Fruit fly (Drosophila melanogaster) whole organism, embryonic: ENCODE results near the gene CG31445.
A peak's percentile ranks its signal among the peaks of the same experiment; 100 is the strongest.

Experiments
- Bgb ChIP-seq: fragments of 200-800 bp; sonication (Bioruptor generic); IDR thresholded peaks from 2 replicates; pipeline ENCODE4 v1.3.6; 2022; ENCODE audit warnings: missing biosample characterization, missing genetic modification characterization; ENCODE audit not compliant: partially characterized antibody
- Blimp-1 ChIP-seq: fragments of 200-800 bp; sonication (Bioruptor generic); optimal IDR thresholded peaks from 3 replicates; lab custom pipeline; 2018; ENCODE audit warnings: missing biosample characterization, missing genetic modification characterization, mild to moderate bottlenecking, moderate library complexity, missing genetic modification reagents
- CG11695 ChIP-seq: fragments of 200-800 bp; sonication (Bioruptor generic); IDR thresholded peaks from 3 replicates; pipeline ENCODE4 v1.3.6; 2022; ENCODE audit warnings: missing biosample characterization, missing genetic modification characterization
- CG12219 ChIP-seq: fragments of 200-800 bp; sonication (Bioruptor generic); optimal IDR thresholded peaks from 3 replicates; lab custom pipeline; 2018; ENCODE audit warnings: missing biosample characterization, mild to moderate bottlenecking, missing genetic modification characterization
- CG12391 ChIP-seq: fragments of 200-800 bp; sonication (Bioruptor generic); optimal IDR thresholded peaks from 3 replicates; lab custom pipeline; 2018; ENCODE audit warnings: missing biosample characterization, mild to moderate bottlenecking, missing genetic modification characterization, moderate library complexity
- CG14965 ChIP-seq: fragments of 200-800 bp; sonication (Bioruptor generic); optimal IDR thresholded peaks from 2 replicates; lab custom pipeline; 2016; ENCODE audit warnings: missing biosample characterization, missing genetic modification characterization, borderline replicate concordance
- CG15479 ChIP-seq: fragments of 200-800 bp; sonication (Bioruptor generic); optimal IDR thresholded peaks from 3 replicates; lab custom pipeline; 2019; ENCODE audit warnings: missing biosample characterization, mild to moderate bottlenecking, missing genetic modification characterization, moderate library complexity
- CG16813 ChIP-seq: fragments of 200-800 bp; sonication (Bioruptor generic); IDR thresholded peaks from 3 replicates; pipeline ENCODE4 v1.3.6; 2022; ENCODE audit warnings: missing biosample characterization, missing genetic modification characterization; ENCODE audit not compliant: partially characterized antibody
- CG18764 ChIP-seq: fragments of 200-800 bp; sonication (Bioruptor generic); optimal IDR thresholded peaks from 3 replicates; lab custom pipeline; 2016; ENCODE audit warnings: missing biosample characterization, missing genetic modification characterization
- CG2116 ChIP-seq: fragments of 200-800 bp; sonication (Bioruptor generic); optimal IDR thresholded peaks from 3 replicates; lab custom pipeline; 2018; ENCODE audit warnings: missing biosample characterization, mild to moderate bottlenecking, missing genetic modification characterization
- CG2712 ChIP-seq: fragments of 200-800 bp; optimal IDR thresholded peaks from 3 replicates; lab custom pipeline; 2019; ENCODE audit warnings: missing biosample characterization, mild to moderate bottlenecking, missing genetic modification characterization, moderate library complexity
- CG31388 ChIP-seq: fragments of 200-800 bp; sonication (Bioruptor generic); optimal IDR thresholded peaks from 2 replicates; lab custom pipeline; 2016; ENCODE audit warnings: missing biosample characterization, missing genetic modification characterization
- CG3407 ChIP-seq: fragments of 200-800 bp; sonication (Bioruptor generic); optimal IDR thresholded peaks from 2 replicates; lab custom pipeline; 2018; ENCODE audit warnings: missing biosample characterization, mild to moderate bottlenecking, missing genetic modification characterization
- CG34422 ChIP-seq: fragments of 200-800 bp; sonication (Bioruptor generic); IDR thresholded peaks from 3 replicates; pipeline ENCODE4 v1.3.6; 2022; ENCODE audit warnings: missing biosample characterization, missing genetic modification characterization
- CG4404 ChIP-seq: fragments of 200-800 bp; sonication (Bioruptor generic); IDR thresholded peaks from 2 replicates; pipeline ENCODE4 v1.3.6; 2022; ENCODE audit warnings: missing biosample characterization, missing genetic modification characterization
- CG4617 ChIP-seq: fragments of 200-800 bp; sonication (Bioruptor generic); optimal IDR thresholded peaks from 3 replicates; lab custom pipeline; 2016; ENCODE audit warnings: missing biosample characterization, missing genetic modification characterization, borderline replicate concordance
- CG6254 ChIP-seq: fragments of 200-800 bp; sonication (Bioruptor generic); optimal IDR thresholded peaks from 3 replicates; lab custom pipeline; 2017; ENCODE audit warnings: mild to moderate bottlenecking, missing biosample characterization, missing genetic modification reagents, missing genetic modification characterization
- CG6683 ChIP-seq: fragments of 200-800 bp; sonication (Bioruptor generic); optimal IDR thresholded peaks from 2 replicates; lab custom pipeline; 2017; ENCODE audit warnings: missing biosample characterization, mild to moderate bottlenecking, missing genetic modification characterization, missing genetic modification reagents
- CG6765 ChIP-seq: fragments of 200-800 bp; sonication (Bioruptor generic); optimal IDR thresholded peaks from 3 replicates; lab custom pipeline; 2017; ENCODE audit warnings: missing biosample characterization, mild to moderate bottlenecking, missing genetic modification characterization
- CG8478 ChIP-seq: fragments of >200 bp; optimal IDR thresholded peaks from 2 replicates; lab custom pipeline; 2018
- CG9817 ChIP-seq: fragments of 200-800 bp; sonication (Bioruptor generic); optimal IDR thresholded peaks from 2 replicates; lab custom pipeline; 2018; ENCODE audit warnings: missing biosample characterization, mild to moderate bottlenecking, missing genetic modification characterization, moderate library complexity
- D19B ChIP-seq: fragments of 200-800 bp; sonication (Bioruptor generic); optimal IDR thresholded peaks from 2 replicates; lab custom pipeline; 2017; ENCODE audit warnings: missing biosample characterization, mild to moderate bottlenecking, missing genetic modification characterization
- Dll ChIP-seq: fragments of 200-800 bp; sonication (Bioruptor generic); IDR thresholded peaks from 4 replicates; pipeline ENCODE4 v1.3.6; 2022; ENCODE audit warnings: missing biosample characterization, missing genetic modification characterization; ENCODE audit not compliant: partially characterized antibody
- Fer1 ChIP-seq: fragments of 200-800 bp; sonication (Bioruptor generic); optimal IDR thresholded peaks from 2 replicates; lab custom pipeline; 2017; ENCODE audit warnings: missing biosample characterization, mild to moderate bottlenecking, missing genetic modification characterization
- H15 ChIP-seq: fragments of 200-800 bp; sonication (Bioruptor generic); IDR thresholded peaks from 3 replicates; pipeline ENCODE4 v1.3.6; 2022; ENCODE audit warnings: missing biosample characterization, missing genetic modification characterization
- Hsf ChIP-seq: fragments of 200-800 bp; sonication (Bioruptor generic); optimal IDR thresholded peaks from 3 replicates; lab custom pipeline; 2016; ENCODE audit warnings: missing biosample characterization, missing genetic modification characterization
- Lhr ChIP-seq: fragments of 200-800 bp; sonication (Bioruptor generic); optimal IDR thresholded peaks from 3 replicates; lab custom pipeline; 2017; ENCODE audit warnings: mild to moderate bottlenecking, missing biosample characterization, missing genetic modification reagents, missing genetic modification characterization
- Nf-YC ChIP-seq: fragments of 200-800 bp; optimal IDR thresholded peaks from 3 replicates; lab custom pipeline; 2019; ENCODE audit warnings: missing biosample characterization, mild to moderate bottlenecking, missing genetic modification characterization, moderate library complexity
- TFAM ChIP-seq: fragments of 200-800 bp; sonication (Bioruptor generic); optimal IDR thresholded peaks from 2 replicates; lab custom pipeline; 2017; ENCODE audit warnings: missing biosample characterization, missing genetic modification characterization, inconsistent platforms
- bbx ChIP-seq: fragments of 200-800 bp; sonication (Bioruptor generic); IDR thresholded peaks from 2 replicates; pipeline ENCODE4 v1.3.6; 2022; ENCODE audit warnings: missing biosample characterization, missing genetic modification characterization; ENCODE audit not compliant: partially characterized antibody
- cas ChIP-seq: fragments of 200-800 bp; sonication (Bioruptor generic); IDR thresholded peaks from 2 replicates; pipeline ENCODE4 v1.3.6; 2022; ENCODE audit warnings: missing biosample characterization, missing genetic modification characterization
- chif ChIP-seq, 2 experiments: fragments of 200-800 bp; sonication (Bioruptor generic); optimal IDR thresholded peaks; 3 replicates each; lab custom pipeline; 2016; ENCODE audit warnings: missing biosample characterization in 2 of 2, missing genetic modification characterization in 2 of 2
- emc ChIP-seq: fragments of 200-800 bp; sonication (Bioruptor generic); optimal IDR thresholded peaks from 2 replicates; lab custom pipeline; 2016; ENCODE audit warnings: missing biosample characterization, missing genetic modification characterization
- hb ChIP-seq: fragments of 200-800 bp; sonication (Bioruptor generic); IDR thresholded peaks from 3 replicates; pipeline ENCODE4 v1.3.6; 2022; ENCODE audit warnings: missing biosample characterization, missing genetic modification characterization; ENCODE audit not compliant: partially characterized antibody
- kay ChIP-seq: fragments of 200-800 bp; sonication (Bioruptor generic); optimal IDR thresholded peaks from 2 replicates; lab custom pipeline; 2016; ENCODE audit warnings: missing biosample characterization, missing genetic modification characterization
- mld ChIP-seq: fragments of 200-800 bp; sonication (Bioruptor generic); IDR thresholded peaks from 3 replicates; pipeline ENCODE4 v1.3.6; 2022; ENCODE audit warnings: missing biosample characterization, missing genetic modification characterization; ENCODE audit not compliant: partially characterized antibody
- odd ChIP-seq: fragments of 200-800 bp; sonication (Bioruptor generic); optimal IDR thresholded peaks from 2 replicates; lab custom pipeline; 2017; ENCODE audit warnings: missing biosample characterization, mild to moderate bottlenecking, missing genetic modification characterization
- pho ChIP-seq: fragments of 200-800 bp; sonication (Bioruptor generic); optimal IDR thresholded peaks from 2 replicates; lab custom pipeline; 2016; ENCODE audit warnings: missing biosample characterization, missing genetic modification characterization
- pzg ChIP-seq: fragments of 200-800 bp; sonication (Bioruptor generic); optimal IDR thresholded peaks from 3 replicates; lab custom pipeline; 2018; ENCODE audit warnings: missing biosample characterization, mild to moderate bottlenecking, missing genetic modification characterization, moderate library complexity
- repo ChIP-seq: fragments of 200-800 bp; sonication (Bioruptor generic); optimal IDR thresholded peaks from 2 replicates; lab custom pipeline; 2016; ENCODE audit warnings: missing biosample characterization, missing genetic modification characterization
- row ChIP-seq: fragments of 200-800 bp; sonication (Bioruptor generic); IDR thresholded peaks from 3 replicates; pipeline ENCODE4 v1.3.6; 2022; ENCODE audit warnings: missing biosample characterization, missing genetic modification characterization
- run ChIP-seq: fragments of 200-800 bp; sonication (Bioruptor generic); optimal IDR thresholded peaks from 3 replicates; lab custom pipeline; 2018; ENCODE audit warnings: missing biosample characterization, mild to moderate bottlenecking, missing genetic modification characterization
- sima ChIP-seq: fragments of 200-800 bp; sonication (Bioruptor generic); optimal IDR thresholded peaks from 2 replicates; lab custom pipeline; 2016; ENCODE audit warnings: missing biosample characterization, missing genetic modification characterization
- stwl ChIP-seq: fragments of 200-800 bp; sonication (Bioruptor generic); optimal IDR thresholded peaks from 3 replicates; lab custom pipeline; 2018; ENCODE audit warnings: missing biosample characterization, mild to moderate bottlenecking, missing genetic modification characterization, moderate library complexity
- tna ChIP-seq: fragments of 200-800 bp; sonication (Bioruptor generic); IDR thresholded peaks from 2 replicates; pipeline ENCODE4 v1.3.6; 2022; ENCODE audit warnings: missing biosample characterization, missing genetic modification characterization; ENCODE audit not compliant: partially characterized antibody
- trem ChIP-seq: fragments of 200-800 bp; optimal IDR thresholded peaks from 3 replicates; lab custom pipeline; 2019; ENCODE audit warnings: missing biosample characterization, mild to moderate bottlenecking, missing genetic modification characterization, moderate library complexity
- zen ChIP-seq: fragments of 200-800 bp; sonication (Bioruptor generic); optimal IDR thresholded peaks from 3 replicates; lab custom pipeline; 2018; ENCODE audit warnings: missing biosample characterization, mild to moderate bottlenecking, missing genetic modification characterization, moderate library complexity
- zen2 ChIP-seq: fragments of 200-800 bp; sonication (Bioruptor generic); IDR thresholded peaks from 3 replicates; pipeline ENCODE4 v1.3.6; 2022; ENCODE audit warnings: missing biosample characterization, missing genetic modification characterization; ENCODE audit not compliant: partially characterized antibody
- zfh1 ChIP-seq: fragments of 200-800 bp; sonication (Bioruptor generic); IDR thresholded peaks from 3 replicates; pipeline ENCODE4 v1.3.6; 2022; ENCODE audit warnings: missing biosample characterization, missing genetic modification characterization

The CG31445 gene

dm6 chr3R:29251418-29251817 lies 6.8 kb upstream of the CG31445 start (continued):
- peak; percentile 33 for TF ChIP-seq zen
- TF ChIP-seq CG6254 (GFP tag; lab: Kevin White, UChicago), result no peak
- no peak for TF ChIP-seq pho
- TF ChIP-seq CG2116 (GFP tag; lab: Kevin White, UChicago), result no peak
- TF ChIP-seq TFAM, result no peak
- no peak for TF ChIP-seq CG8478 (lab: Kevin White, UChicago)
- TF ChIP-seq odd (GFP tag; lab: Kevin White, UChicago), result no peak
- peak; percentile 41 for TF ChIP-seq stwl
- 0 out of 3 replicates have a peak, but pooled peaks have one; percentile 36 for TF ChIP-seq hb
- TF ChIP-seq mld, result peak; percentile 72; the same call in 1 of the 3 replicates
- TF ChIP-seq CG12391, result peak; percentile 0
- TF ChIP-seq CG4404, result no peak
- no peak for TF ChIP-seq CG31388 (GFP tag; lab: Kevin White, UChicago)
- peak; percentile 66; the same call in 2 of the 3 replicates for TF ChIP-seq zfh1 (GFP tag; lab: Robert Waterston, UW)
- TF ChIP-seq CG9817 (tag; lab: Kevin White, UChicago), result no peak
- TF ChIP-seq CG2712, result peak; percentile 51
- TF ChIP-seq tna, result 0 out of 2 replicates have a peak, but pooled peaks have one; percentile 21
- no peak for TF ChIP-seq kay (GFP tag; lab: Kevin White, UChicago)
- TF ChIP-seq pzg (GFP tag; lab: Kevin White, UChicago), result peak; percentile 33
- peak; percentile 28 for TF ChIP-seq trem (tag; lab: Kevin White, UChicago)
- no peak for TF ChIP-seq CG14965 (GFP tag; lab: Kevin White, UChicago)
- no peak for TF ChIP-seq D19B (GFP tag; lab: Kevin White, UChicago)
- TF ChIP-seq run (tag; lab: Kevin White, UChicago), result no peak
- TF ChIP-seq repo (GFP tag; lab: Kevin White, UChicago), result no peak
- no peak for TF ChIP-seq emc (GFP tag; lab: Kevin White, UChicago)
- no peak for TF ChIP-seq CG6765 (GFP tag; lab: Kevin White, UChicago)
- peak; percentile 75 for TF ChIP-seq bbx (GFP tag; lab: Robert Waterston, UW)
- no peak for TF ChIP-seq sima (GFP tag; lab: Kevin White, UChicago)
- peak; percentile 71; the same call in 2 of the 3 replicates for TF ChIP-seq zen2 (GFP tag; lab: Robert Waterston, UW)
- TF ChIP-seq CG15479, result no peak
- TF ChIP-seq CG6683 (GFP tag; lab: Kevin White, UChicago), result no peak
- peak; percentile 68 for TF ChIP-seq CG16813 (GFP tag; lab: Robert Waterston, UW)
- no peak for TF ChIP-seq CG3407 (GFP tag; lab: Kevin White, UChicago)
- no peak for TF ChIP-seq Nf-YC (tag; lab: Kevin White, UChicago)
- TF ChIP-seq CG34422 (GFP tag; lab: Robert Waterston, UW), result peak; percentile 53; the same call in 1 of the 3 replicates
- TF ChIP-seq Blimp-1, result peak; percentile 29
- 0 out of 3 replicates have a peak, but pooled peaks have one; percentile 10 for TF ChIP-seq CG11695 (GFP tag; lab: Robert Waterston, UW)
- TF ChIP-seq cas, result no peak
- TF ChIP-seq CG12219, result no peak
- TF ChIP-seq Hsf (GFP tag; lab: Kevin White, UChicago), result peak; percentile 13
- TF ChIP-seq row, result peak; percentile 86
- TF ChIP-seq chif (GFP tag; optimal IDR thresholded peaks at IDR 0.05; lab: Kevin White, UChicago), result peak in 1 of 2 experiments; percentile 27
- peak; percentile 72 for TF ChIP-seq Bgb (GFP tag; lab: Robert Waterston, UW)
- TF ChIP-seq Dll (GFP tag; lab: Robert Waterston, UW), result peak; percentile 93
- peak; percentile 49 for TF ChIP-seq CG18764 (GFP tag; lab: Kevin White, UChicago)
- TF ChIP-seq Fer1 (GFP tag; lab: Kevin White, UChicago), result no peak
- TF ChIP-seq Lhr (GFP tag; lab: Kevin White, UChicago), result peak; percentile 15
- no peak for TF ChIP-seq CG4617
- TF ChIP-seq H15, result peak; percentile 47; the same call in 1 of the 3 replicates
